Worm (Caenorhabditis elegans) whole organism, L1 larva: ENCODE data around the gene asp-5.

Experiments used
- aha-1 ChIP-seq: fragments of 150-350 bp; optimal IDR thresholded peaks from 2 replicates; lab custom pipeline; 2014; ENCODE audit warnings: missing biosample characterization, missing genetic modification characterization
- aly-2 ChIP-seq: fragments of 150-350 bp; optimal IDR thresholded peaks from 2 replicates; lab custom pipeline; 2014; ENCODE audit warnings: missing biosample characterization, missing genetic modification characterization
- ama-1 ChIP-seq: fragments of 150-350 bp; optimal IDR thresholded peaks from 2 replicates; lab custom pipeline; 2014
- ceh-63 ChIP-seq: fragments of 200-800 bp; sonication (Bioruptor generic); optimal IDR thresholded peaks from 2 replicates; lab custom pipeline; 2018; ENCODE audit warnings: mild to moderate bottlenecking, missing genetic modification characterization, missing compliant biosample characterization
- ceh-82 ChIP-seq, 3 experiments: fragments of 150-350 bp in 1 of 3; sonication (generic microtip) in 2 of 3; optimal IDR thresholded peaks; 2 replicates each; lab custom pipeline; 2014 to 2017; ENCODE audit warnings: missing biosample characterization in 3 of 3, missing genetic modification characterization in 3 of 3
- ces-1 ChIP-seq: fragments of 150-350 bp; optimal IDR thresholded peaks from 2 replicates; lab custom pipeline; 2014; ENCODE audit warnings: missing biosample characterization, missing genetic modification reagents, missing genetic modification characterization
- dpl-1 ChIP-seq, 3 experiments: fragments of 150-350 bp in 2 of 3; sonication (generic microtip) in 1 of 3; optimal IDR thresholded peaks; 2 replicates each; lab custom pipeline; 2014 to 2017; ENCODE audit warnings: missing biosample characterization in 3 of 3, missing genetic modification characterization in 3 of 3, missing genetic modification reagents in 3 of 3
- efl-1 ChIP-seq, 4 experiments: fragments of 150-350 bp; optimal IDR thresholded peaks in 3 of 4; peaks in 1 of 4; 1 replicate in 1 of 4; 2 replicates in 3 of 4; lab custom pipeline; 2014; ENCODE audit warnings: missing biosample characterization in 2 of 4, missing genetic modification characterization in 2 of 4, missing genetic modification reagents in 2 of 4
- efl-3 ChIP-seq: fragments of 200-800 bp; sonication (Bioruptor generic); optimal IDR thresholded peaks from 2 replicates; lab custom pipeline; 2018; ENCODE audit warnings: mild to moderate bottlenecking, missing genetic modification characterization, missing compliant biosample characterization
- elt-2 ChIP-seq: sonication (generic microtip); optimal IDR thresholded peaks from 2 replicates; lab custom pipeline; 2016; ENCODE audit warnings: missing genetic modification characterization, mild to moderate bottlenecking, inconsistent platforms, missing compliant biosample characterization, missing genetic modification reagents
- elt-3 ChIP-seq, 6 experiments: fragments of 150-350 bp in 1 of 6; sonication (generic microtip); optimal IDR thresholded peaks; 2 replicates each; lab custom pipeline; 2017 to 2018; ENCODE audit warnings: missing biosample characterization in 6 of 6, missing genetic modification characterization in 6 of 6, inconsistent platforms in 1 of 6
- grh-1 ChIP-seq: fragments of 200-800 bp; sonication (Bioruptor generic); IDR thresholded peaks from 2 replicates; pipeline ENCODE4 v1.3.6; 2022; ENCODE audit warnings: missing genetic modification reagents, missing genetic modification characterization, missing compliant biosample characterization
- hlh-4 ChIP-seq: sonication (generic microtip); optimal IDR thresholded peaks from 2 replicates; lab custom pipeline; 2016; ENCODE audit warnings: mild to moderate bottlenecking, missing genetic modification characterization, missing compliant biosample characterization
- hpl-2 ChIP-seq: fragments of 150-350 bp; optimal IDR thresholded peaks from 2 replicates; lab custom pipeline; 2014; ENCODE audit warnings: missing biosample characterization, missing genetic modification reagents, missing genetic modification characterization
- jun-1 ChIP-seq: fragments of 150-350 bp; optimal IDR thresholded peaks from 2 replicates; lab custom pipeline; 2014; ENCODE audit warnings: missing biosample characterization, missing genetic modification reagents, missing genetic modification characterization
- lin-14 ChIP-seq: fragments of 200-800 bp; sonication (Bioruptor generic); optimal IDR thresholded peaks from 2 replicates; lab custom pipeline; 2018; ENCODE audit warnings: mild to moderate bottlenecking, missing genetic modification characterization, moderate library complexity, missing compliant biosample characterization
- lin-35 ChIP-seq, 2 experiments: fragments of 150-350 bp; optimal IDR thresholded peaks; 2 replicates each; lab custom pipeline; 2014; ENCODE audit warnings: missing biosample characterization in 2 of 2, missing genetic modification characterization in 2 of 2, missing genetic modification reagents in 2 of 2
- mab-9 ChIP-seq: fragments of 200-800 bp; sonication (Bioruptor generic); IDR thresholded peaks from 2 replicates; pipeline ENCODE4 v1.3.6; 2022; ENCODE audit warnings: missing genetic modification reagents, missing genetic modification characterization, missing compliant biosample characterization
- mep-1 ChIP-seq: fragments of 150-350 bp; optimal IDR thresholded peaks from 2 replicates; lab custom pipeline; 2014; ENCODE audit warnings: missing biosample characterization, missing genetic modification characterization
- nhr-20 ChIP-seq: sonication (generic microtip); optimal IDR thresholded peaks from 2 replicates; lab custom pipeline; 2016; ENCODE audit warnings: mild to moderate bottlenecking, missing genetic modification characterization, missing compliant biosample characterization
- nhr-237 ChIP-seq: fragments of 150-350 bp; optimal IDR thresholded peaks from 2 replicates; lab custom pipeline; 2014; ENCODE audit warnings: missing biosample characterization, missing genetic modification characterization
- nhr-28 ChIP-seq: fragments of 150-350 bp; optimal IDR thresholded peaks from 2 replicates; lab custom pipeline; 2014; ENCODE audit warnings: missing biosample characterization, missing genetic modification characterization
- nhr-71 ChIP-seq: sonication (generic microtip); optimal IDR thresholded peaks from 2 replicates; lab custom pipeline; 2016; ENCODE audit warnings: mild to moderate bottlenecking, missing genetic modification characterization, moderate library complexity, missing compliant biosample characterization
- nhr-76 ChIP-seq: sonication (generic microtip); optimal IDR thresholded peaks from 2 replicates; lab custom pipeline; 2017; ENCODE audit warnings: missing biosample characterization, missing genetic modification characterization
- nhr-77 ChIP-seq: fragments of 150-350 bp; optimal IDR thresholded peaks from 2 replicates; lab custom pipeline; 2014; ENCODE audit warnings: missing biosample characterization, missing genetic modification characterization
- nhr-84 ChIP-seq: sonication (generic microtip); optimal IDR thresholded peaks from 2 replicates; lab custom pipeline; 2017; ENCODE audit warnings: missing biosample characterization, missing genetic modification characterization
- nhr-90 ChIP-seq: sonication (generic microtip); optimal IDR thresholded peaks from 2 replicates; lab custom pipeline; 2016; ENCODE audit warnings: mild to moderate bottlenecking, missing genetic modification characterization, missing compliant biosample characterization; ENCODE audit not compliant: poor library complexity
- snpc-4 ChIP-seq: fragments of 150-350 bp; optimal IDR thresholded peaks from 2 replicates; lab custom pipeline; 2014; ENCODE audit warnings: missing biosample characterization, missing genetic modification characterization
- swsn-7 ChIP-seq: sonication (generic microtip); optimal IDR thresholded peaks from 2 replicates; lab custom pipeline; 2016; ENCODE audit warnings: missing genetic modification characterization, missing compliant biosample characterization
- tlp-1 ChIP-seq: fragments of 150-350 bp; optimal IDR thresholded peaks from 2 replicates; lab custom pipeline; 2014; ENCODE audit warnings: missing biosample characterization, missing genetic modification characterization
- unc-130 ChIP-seq: fragments of 150-350 bp; optimal IDR thresholded peaks from 2 replicates; lab custom pipeline; 2017; ENCODE audit warnings: missing biosample characterization, missing genetic modification characterization, inconsistent platforms
- unc-30 ChIP-seq: sonication (generic microtip); optimal IDR thresholded peaks from 2 replicates; lab custom pipeline; 2017; ENCODE audit warnings: missing biosample characterization, missing genetic modification characterization
- zag-1 ChIP-seq: fragments of 150-350 bp; optimal IDR thresholded peaks from 2 replicates; lab custom pipeline; 2014; ENCODE audit warnings: missing biosample characterization, missing genetic modification characterization

The asp-5 gene

DNA sequence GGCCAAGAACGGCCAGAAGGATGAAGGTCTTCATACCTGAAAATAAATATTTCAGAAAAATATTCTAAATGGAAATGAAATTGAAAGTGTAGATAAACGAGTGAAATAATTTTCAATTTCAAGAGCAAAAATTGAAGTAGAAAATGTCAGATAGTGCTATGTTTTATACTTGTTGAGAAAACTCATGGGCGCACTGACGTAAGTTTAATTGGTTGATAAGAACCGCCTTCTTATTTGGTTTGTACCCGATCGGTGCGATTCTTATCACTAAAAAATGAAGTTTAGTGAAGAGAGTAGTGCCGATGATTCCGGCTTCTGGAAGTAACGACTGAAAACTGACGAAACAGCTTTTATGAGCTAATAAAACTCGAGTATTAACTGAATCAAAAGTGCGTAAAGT lies 3.3 kb upstream of the asp-5 start, which contains the start of the genes asp-6 and asp-12:
Gene asp-6 (minus strand): TSS at position 36 of the 400 bp plus-strand sequence.
Gene asp-12 (plus strand): TSS at position 309 of the 400 bp plus-strand sequence.
- TF ChIP-seq elt-2 (tag; lab: Kevin White, UChicago) (peak; percentile 86), nhr-237 (tag; lab: Kevin White, UChicago) (no peak), lin-35 (GFP tag; optimal IDR thresholded peaks at IDR 0.05; lab: Kevin White, UChicago) (peak in 1 of 2 experiments; percentile 8), efl-1 (optimal IDR thresholded peaks at IDR 0.05; lab: Kevin White, UChicago) (no peak), efl-1 (GFP tag; optimal IDR thresholded peaks at IDR 0.05 in 1 of 2; lab: Kevin White, UChicago) (peak in 1 of 2 experiments; percentile 74)

DNA sequence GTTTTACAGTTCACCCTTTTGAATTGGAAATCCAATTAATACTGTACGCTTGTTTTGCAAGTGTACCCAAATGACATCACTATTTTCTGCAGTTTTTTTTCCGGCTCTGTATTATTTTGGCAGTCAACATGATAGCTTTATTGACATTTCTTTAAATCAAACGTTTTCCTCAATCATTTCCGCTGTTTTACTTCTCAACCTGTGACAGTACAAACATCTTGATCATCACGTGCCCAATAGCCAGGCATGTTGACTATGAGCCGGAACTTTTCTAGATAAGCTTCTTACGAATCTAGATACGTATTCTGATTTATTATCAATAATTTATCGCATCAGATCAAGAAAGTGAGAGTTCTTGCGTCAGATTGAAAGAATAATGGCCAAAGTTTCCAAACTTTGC lies 2.3 kb upstream of the asp-5 start:
- TF ChIP-seq nhr-71 (tag; lab: Kevin White, UChicago) (peak; percentile 13), hpl-2 (no peak), nhr-90 (tag; lab: Kevin White, UChicago) (peak; percentile 12), nhr-84 (tag; lab: Kevin White, UChicago) (no peak), nhr-20 (tag; lab: Kevin White, UChicago) (peak; percentile 23), elt-3 (tag; optimal IDR thresholded peaks at IDR 0.05; lab: Kevin White, UChicago) (no peak), lin-35 (GFP tag; optimal IDR thresholded peaks at IDR 0.05; lab: Kevin White, UChicago) (peak in 1 of 2 experiments; percentile 6), swsn-7 (tag; lab: Kevin White, UChicago) (no peak), elt-2 (tag; lab: Kevin White, UChicago) (peak; percentile 97)

DNA sequence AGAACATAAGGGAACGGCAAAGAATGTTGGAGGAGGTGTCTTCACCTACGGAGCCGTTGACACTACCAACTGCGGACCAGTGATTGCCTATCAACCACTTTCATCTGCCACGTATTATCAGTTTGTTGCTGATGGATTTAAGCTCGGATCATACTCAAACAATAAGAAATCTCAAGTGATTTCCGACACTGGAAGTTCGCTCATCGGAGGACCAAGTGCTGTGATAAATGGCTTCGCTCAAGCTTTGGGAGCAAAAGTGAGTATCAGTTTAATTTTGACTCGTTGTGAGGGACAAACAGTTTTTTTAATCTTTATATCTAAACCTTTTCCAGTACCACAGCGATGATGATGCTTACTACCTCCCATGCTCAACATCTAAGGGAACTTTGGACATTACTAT lies 790 bp upstream of the asp-5 start:
- TF ChIP-seq mab-9 (GFP tag; lab: Robert Waterston, UW) (no peak), nhr-76 (tag; lab: Kevin White, UChicago) (no peak), grh-1 (GFP tag; lab: Robert Waterston, UW) (no peak), nhr-237 (tag; lab: Kevin White, UChicago) (no peak), nhr-20 (tag; lab: Kevin White, UChicago) (no peak), hpl-2 (no peak), jun-1 (tag; lab: Kevin White, UChicago) (no peak), dpl-1 (GFP tag; optimal IDR thresholded peaks at IDR 0.05; lab: Kevin White, UChicago) (no peak), unc-130 (tag; lab: Kevin White, UChicago) (no peak), ama-1 (no peak), ces-1 (GFP tag; lab: Kevin White, UChicago) (no peak), aha-1 (tag; lab: Kevin White, UChicago) (no peak), elt-3 (tag; optimal IDR thresholded peaks at IDR 0.05; lab: Kevin White, UChicago) (no peak), zag-1 (no peak), nhr-28 (tag; lab: Kevin White, UChicago) (no peak), lin-35 (GFP tag; optimal IDR thresholded peaks at IDR 0.05; lab: Kevin White, UChicago) (no peak), lin-14 (no peak)

DNA sequence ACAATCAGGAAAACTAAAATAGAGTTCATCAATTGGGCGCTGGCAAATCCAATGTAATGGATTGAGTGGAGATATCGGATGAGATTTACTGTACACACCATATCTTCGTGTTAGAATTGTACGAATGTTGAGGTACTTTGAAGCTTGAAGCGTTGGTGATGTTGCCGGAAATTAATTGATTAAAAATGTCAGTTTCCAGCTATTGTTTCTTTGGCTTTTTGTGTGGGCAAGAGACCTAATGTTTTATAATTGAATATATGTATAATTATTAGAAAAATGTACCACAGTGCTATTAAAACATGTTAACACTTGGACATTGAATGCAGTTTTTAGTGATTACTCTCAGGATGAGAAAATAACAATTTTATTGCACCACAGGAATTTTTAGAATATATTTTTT lies 6.6 kb downstream of the asp-5 start, which contains the start of gene str-136:
Gene str-136 (minus strand): TSS at position 101 of the 400 bp plus-strand sequence.
- TF ChIP-seq ceh-63 (no peak), unc-30 (tag; lab: Kevin White, UChicago) (no peak), elt-3 (tag; optimal IDR thresholded peaks at IDR 0.05; lab: Kevin White, UChicago) (no peak), efl-3 (no peak), hlh-4 (tag; lab: Kevin White, UChicago) (no peak)

DNA sequence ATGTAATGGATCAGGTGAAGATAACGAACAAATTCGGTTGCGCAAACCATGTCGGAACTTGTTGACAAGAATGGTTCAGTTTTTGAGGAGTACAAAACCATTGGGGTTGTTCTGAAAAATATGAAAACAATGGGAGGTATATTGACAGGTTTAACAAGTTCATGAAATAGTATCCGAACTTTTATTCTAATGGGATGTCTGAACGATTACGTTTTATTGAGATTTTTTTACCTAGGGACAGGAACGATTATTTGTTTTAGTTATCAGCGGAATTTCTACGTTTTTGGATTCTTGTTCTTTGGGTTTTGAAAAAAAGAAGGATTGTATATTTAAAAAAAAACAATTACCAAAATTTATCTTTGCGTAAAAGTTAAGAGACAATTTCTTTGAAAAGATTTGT lies 8.6 kb downstream of the asp-5 start, which contains the start of gene str-135:
Gene str-135 (minus strand): TSS at position 101 of the 400 bp plus-strand sequence.
- TF ChIP-seq nhr-84 (tag; lab: Kevin White, UChicago) = no peak
- no peak for TF ChIP-seq aly-2 (tag; lab: Kevin White, UChicago)
- no peak for TF ChIP-seq efl-1 (optimal IDR thresholded peaks at IDR 0.05; lab: Kevin White, UChicago)
- TF ChIP-seq efl-1 (GFP tag; optimal IDR thresholded peaks at IDR 0.05 in 1 of 2; lab: Kevin White, UChicago) = peak in 1 of 2 experiments; percentile 89
- TF ChIP-seq ceh-82 (tag; optimal IDR thresholded peaks at IDR 0.05; lab: Kevin White, UChicago) = no peak
- no peak for TF ChIP-seq nhr-77

DNA sequence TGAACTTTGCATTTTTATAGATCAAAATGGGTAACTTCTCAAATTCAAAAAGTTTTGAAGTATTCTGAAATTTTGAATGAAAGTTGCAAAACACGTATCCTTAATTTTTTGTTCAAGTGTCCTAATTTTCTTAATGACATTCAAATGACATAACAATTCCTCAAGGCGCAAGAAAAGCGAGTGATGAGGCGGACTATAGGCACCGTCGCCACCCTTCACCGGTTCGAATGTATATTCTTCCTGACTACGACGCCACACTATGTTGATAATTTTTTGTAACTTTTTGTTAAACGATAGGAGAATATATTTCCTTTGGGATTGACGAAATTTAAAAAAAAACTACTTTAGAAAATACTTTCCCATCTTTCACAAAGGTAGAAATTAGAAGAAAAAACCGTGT lies 9.5 kb downstream of the asp-5 start:
- TF ChIP-seq mep-1 (tag; lab: Kevin White, UChicago) (no peak), efl-1 (optimal IDR thresholded peaks at IDR 0.05; lab: Kevin White, UChicago) (no peak), efl-1 (GFP tag; optimal IDR thresholded peaks at IDR 0.05 in 1 of 2; lab: Kevin White, UChicago) (peak in 1 of 2 experiments; percentile 89), tlp-1 (tag; lab: Kevin White, UChicago) (no peak), snpc-4 (no peak), nhr-28 (tag; lab: Kevin White, UChicago) (no peak)
